Worm (Caenorhabditis elegans) whole organism, young adult: ENCODE measurements around the gene ccdc-47.

Experiments used
- F33H1.4 ChIP-seq: fragments of 200-800 bp; sonication (Bioruptor generic); IDR thresholded peaks from 2 replicates; pipeline ENCODE4 v1.3.6; 2022; ENCODE audit warnings: missing genetic modification reagents, missing genetic modification characterization, missing compliant biosample characterization
- Y67H2A.10 ChIP-seq: fragments of 200-800 bp; sonication (Bioruptor generic); conservative IDR thresholded peaks from 2 replicates; pipeline ENCODE4 v1.3.6; 2022; ENCODE audit warnings: missing genetic modification reagents, missing genetic modification characterization, missing compliant biosample characterization
- ama-1 ChIP-seq, 3 experiments: fragments of 150-350 bp in 1 of 3; sonication (generic microtip) in 2 of 3; optimal IDR thresholded peaks; 2 replicates each; lab custom pipeline; 2014 to 2018; ENCODE audit warnings: missing biosample characterization in 2 of 3, missing genetic modification characterization in 2 of 3, missing genetic modification reagents in 2 of 3
- bed-1 ChIP-seq: fragments of 200-800 bp; sonication (Bioruptor generic); IDR thresholded peaks from 2 replicates; pipeline ENCODE4 v1.3.6; 2022; ENCODE audit warnings: missing genetic modification reagents, missing genetic modification characterization, missing compliant biosample characterization
- cebp-2 ChIP-seq: fragments of 200-800 bp; sonication (Bioruptor generic); IDR thresholded peaks from 2 replicates; pipeline ENCODE4 v1.3.6; 2022; ENCODE audit warnings: missing genetic modification characterization, missing compliant biosample characterization
- efl-1 ChIP-seq: fragments of 150-350 bp; optimal IDR thresholded peaks from 2 replicates; lab custom pipeline; 2014; ENCODE audit warnings: missing biosample characterization, missing genetic modification reagents, missing genetic modification characterization
- ekl-4 ChIP-seq: fragments of 200-800 bp; sonication (Bioruptor generic); IDR thresholded peaks from 2 replicates; pipeline ENCODE4 v1.3.6; 2022; ENCODE audit warnings: missing genetic modification reagents, missing genetic modification characterization, missing compliant biosample characterization
- lin-35 ChIP-seq, 3 experiments: fragments of 150-350 bp in 2 of 3; sonication (generic microtip) in 1 of 3; optimal IDR thresholded peaks; 2 replicates each; lab custom pipeline; 2014 to 2018; ENCODE audit warnings: missing biosample characterization in 3 of 3, missing genetic modification characterization in 3 of 3, missing genetic modification reagents in 3 of 3
- mxl-1 ChIP-seq: sonication (generic microtip); optimal IDR thresholded peaks from 2 replicates; lab custom pipeline; 2016; ENCODE audit warnings: missing genetic modification characterization, missing compliant biosample characterization
- rec-8 ChIP-seq, 2 experiments: sonication (generic microtip); optimal IDR thresholded peaks; 2 replicates each; lab custom pipeline; 2016; ENCODE audit warnings: mild to moderate bottlenecking in 2 of 2, missing genetic modification characterization in 2 of 2, missing genetic modification reagents in 2 of 2, missing genotype in 2 of 2, missing biosample characterization in 1 of 2, missing compliant biosample characterization in 1 of 2, moderate library complexity in 1 of 2
- snpc-1.1 ChIP-seq: sonication (generic microtip); optimal IDR thresholded peaks from 2 replicates; lab custom pipeline; 2017; ENCODE audit warnings: missing genetic modification characterization, mild to moderate bottlenecking, missing compliant biosample characterization, antibody characterized with exemption, moderate library complexity, missing genotype, missing genetic modification reagents; ENCODE audit not compliant: insufficient read depth
- tbp1 ChIP-seq: fragments of 200-800 bp; sonication (Bioruptor generic); optimal IDR thresholded peaks from 2 replicates; lab custom pipeline; 2018; ENCODE audit warnings: mild to moderate bottlenecking, missing genetic modification characterization, missing compliant biosample characterization
- unc-62 ChIP-seq: fragments of 150-350 bp; optimal IDR thresholded peaks from 2 replicates; lab custom pipeline; 2014; ENCODE audit warnings: missing biosample characterization, missing genetic modification reagents, missing genetic modification characterization

- TF ChIP-seq F33H1.4 (GFP tag; lab: Robert Waterston, UW) (no peak), snpc-1.1 (tag; lab: Kevin White, UChicago) (no peak), lin-35 (GFP tag; optimal IDR thresholded peaks at IDR 0.05; lab: Kevin White, UChicago) (no peak), cebp-2 (no peak), tbp1 (GFP tag; lab: Kevin White, UChicago) (no peak), ama-1 (optimal IDR thresholded peaks at IDR 0.05; lab: Kevin White, UChicago) (no peak), ama-1 (GFP tag; optimal IDR thresholded peaks at IDR 0.05; lab: Kevin White, UChicago) (no peak), ekl-4 (GFP tag; lab: Robert Waterston, UW) (no peak), efl-1 (no peak), Y67H2A.10 (GFP tag; lab: Robert Waterston, UW) (no peak), rec-8 (tag; optimal IDR thresholded peaks at IDR 0.05; lab: Kevin White, UChicago) (no peak), mxl-1 (tag; lab: Kevin White, UChicago) (no peak), unc-62 (no peak), bed-1 (no peak)
Measured at ce11 chrIII:3874895-3875294, 41.9 kb upstream of the ccdc-47 start.
